In the genomic region with DNA sequence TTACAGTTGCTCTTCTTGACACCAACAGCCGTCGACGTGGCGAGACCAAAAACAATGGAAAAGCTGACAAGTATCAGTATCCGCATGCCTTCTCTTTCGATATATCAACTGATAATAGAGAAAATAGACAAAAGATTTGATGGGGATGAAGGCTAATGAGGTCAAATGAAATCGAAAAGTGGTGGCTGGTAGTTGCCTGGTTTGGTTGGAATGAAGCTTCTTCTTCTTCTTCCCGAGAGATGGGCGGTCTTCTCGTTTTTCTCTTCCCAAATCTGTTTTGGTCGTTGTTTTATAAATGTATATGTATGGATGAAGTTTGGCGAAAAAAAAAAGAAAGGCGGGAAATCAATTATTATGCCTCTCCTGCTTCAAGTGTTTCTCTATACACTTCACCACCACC, we compare ENCODE assay signal across 4 worm cellular contexts.
TF ChIP-seq lines count a peak whose summit lies in the region.

A gene (minus strand): TSS at position 103 of the 400 bp plus-strand sequence.

TF ChIP-seq in whole organism, L1 larva, 84 proteins besides CTCF, POLR2A, EP300 and RAD21:
- TF ChIP-seq blmp-1 (tag; optimal IDR thresholded peaks at IDR 0.05; lab: Kevin White, UChicago) (peak; percentile 75), nhr-76 (tag; optimal IDR thresholded peaks at IDR 0.05; lab: Kevin White, UChicago) (no peak), egl-13 (tag; optimal IDR thresholded peaks at IDR 0.05; lab: Kevin White, UChicago) (no peak)

TF ChIP-seq in whole organism, L4 larva, 104 proteins besides CTCF, POLR2A, EP300 and RAD21:
- TF ChIP-seq lin-38 (GFP tag; IDR thresholded peaks at IDR 0.05; lab: Robert Waterston, UW) (0 out of 2 replicates have a peak, but pooled peaks have one; percentile 18), ceh-82 (tag; optimal IDR thresholded peaks at IDR 0.05; lab: Kevin White, UChicago) (no peak), unc-62 (GFP tag; optimal IDR thresholded peaks at IDR 0.05 in 1 of 2; lab: Kevin White, UChicago) (peak in 1 of 2 experiments; percentile 89), unc-62 (tag; optimal IDR thresholded peaks at IDR 0.05; lab: Kevin White, UChicago) (no peak), zfp-3 (GFP tag; conservative IDR thresholded peaks at IDR 0.05; lab: Robert Waterston, UW) (no peak), lin-13 (GFP tag; optimal IDR thresholded peaks at IDR 0.05; lab: Kevin White, UChicago) (no peak), snpc-4 (tag; optimal IDR thresholded peaks at IDR 0.05; lab: Kevin White, UChicago) (no peak), unc-39 (tag; optimal IDR thresholded peaks at IDR 0.05; lab: Kevin White, UChicago) (no peak)

TF ChIP-seq in whole organism, midembryonic, 9 proteins besides CTCF, POLR2A, EP300 and RAD21:
- TF ChIP-seq med-1 (GFP tag; optimal IDR thresholded peaks at IDR 0.05; lab: Kevin White, UChicago; ENCODE audit: insufficient read depth) (no peak), flt-1 (GFP tag; IDR thresholded peaks at IDR 0.05; lab: Robert Waterston, UW) (0 out of 2 replicates have a peak, but pooled peaks have one; percentile 34), cog-1 (tag; optimal IDR thresholded peaks at IDR 0.05; lab: Kevin White, UChicago) (no peak)

TF ChIP-seq in whole organism, young adult, 124 proteins besides CTCF, POLR2A, EP300 and RAD21:
- TF ChIP-seq snpc-3.4 (tag; optimal IDR thresholded peaks at IDR 0.05; lab: Kevin White, UChicago) (peak; percentile 5), nhr-80 (tag; optimal IDR thresholded peaks at IDR 0.05; lab: Kevin White, UChicago) (no peak)
TF ChIP-seq in whole organism, young adult: peak in this region for 1.
